Worm (Caenorhabditis elegans) whole organism, L4 larva: ENCODE results near the gene ceh-18.
A peak's percentile ranks its signal among the peaks of the same experiment; 100 is the strongest.

ENCODE experiments used
- T20F7.1 ChIP-seq: fragments of 200-800 bp; sonication (Bioruptor generic); optimal IDR thresholded peaks from 2 replicates; lab custom pipeline; 2018; ENCODE audit warnings: mild to moderate bottlenecking, missing genetic modification characterization, missing compliant biosample characterization
- Y5F2A.4 ChIP-seq: fragments of 200-800 bp; sonication (Bioruptor generic); optimal IDR thresholded peaks from 2 replicates; lab custom pipeline; 2018; ENCODE audit warnings: mild to moderate bottlenecking, missing genetic modification characterization, missing compliant biosample characterization
- ZK546.5 ChIP-seq, 2 experiments: sonication (generic microtip); optimal IDR thresholded peaks; 2 replicates each; lab custom pipeline; 2017; ENCODE audit warnings: missing biosample characterization in 2 of 2, missing genetic modification characterization in 2 of 2
- aly-2 ChIP-seq: sonication (generic microtip); optimal IDR thresholded peaks from 2 replicates; lab custom pipeline; 2018; ENCODE audit warnings: missing biosample characterization, missing genetic modification characterization
- ceh-82 ChIP-seq: sonication (generic microtip); optimal IDR thresholded peaks from 2 replicates; lab custom pipeline; 2017; ENCODE audit warnings: missing biosample characterization, missing genetic modification characterization
- daf-16 ChIP-seq, 3 experiments: sonication (generic microtip); optimal IDR thresholded peaks; 2 replicates each; lab custom pipeline; 2016 to 2017; ENCODE audit warnings: missing genetic modification characterization in 3 of 3, missing genetic modification reagents in 3 of 3, mild to moderate bottlenecking in 2 of 3, missing compliant biosample characterization in 2 of 3, missing biosample characterization in 1 of 3, moderate library complexity in 1 of 3
- daf-8 ChIP-seq: fragments of 200-800 bp; sonication (Bioruptor generic); IDR thresholded peaks from 2 replicates; pipeline ENCODE4 v1.3.6; 2022; ENCODE audit warnings: missing genetic modification characterization, missing compliant biosample characterization
- dmd-6 ChIP-seq: fragments of 200-800 bp; sonication (Bioruptor generic); IDR thresholded peaks from 2 replicates; pipeline ENCODE4 v1.3.6; 2022; ENCODE audit warnings: missing genetic modification reagents, missing genetic modification characterization, missing compliant biosample characterization
- duxl-1 ChIP-seq: sonication (generic microtip); optimal IDR thresholded peaks from 2 replicates; lab custom pipeline; 2016; ENCODE audit warnings: mild to moderate bottlenecking, missing genetic modification characterization, moderate library complexity, missing compliant biosample characterization; ENCODE audit not compliant: poor library complexity
- egl-27 ChIP-seq: sonication (generic microtip); optimal IDR thresholded peaks from 3 replicates; lab custom pipeline; 2017; ENCODE audit warnings: missing biosample characterization, missing genetic modification reagents, missing genetic modification characterization
- hif-1 ChIP-seq, 2 experiments: sonication (generic microtip); optimal IDR thresholded peaks; 2 replicates each; lab custom pipeline; 2016 to 2017; ENCODE audit warnings: missing compliant biosample characterization in 2 of 2, missing genetic modification characterization in 2 of 2, missing genetic modification reagents in 2 of 2, missing genotype in 2 of 2, mild to moderate bottlenecking in 1 of 2
- hlh-11 ChIP-seq: fragments of 200-800 bp; sonication (Bioruptor generic); optimal IDR thresholded peaks from 2 replicates; lab custom pipeline; 2018; ENCODE audit warnings: mild to moderate bottlenecking, missing genetic modification characterization, missing compliant biosample characterization
- hlh-30 ChIP-seq: sonication (generic microtip); optimal IDR thresholded peaks from 2 replicates; lab custom pipeline; 2017; ENCODE audit warnings: antibody characterized with exemption, mild to moderate bottlenecking, missing genetic modification characterization, missing compliant biosample characterization; ENCODE audit not compliant: insufficient read depth
- lim-7 ChIP-seq: fragments of 200-800 bp; sonication (Bioruptor generic); IDR thresholded peaks from 2 replicates; pipeline ENCODE4 v1.3.6; 2022; ENCODE audit warnings: missing genetic modification characterization, missing compliant biosample characterization
- lin-13 ChIP-seq: fragments of 150-350 bp; optimal IDR thresholded peaks from 2 replicates; lab custom pipeline; 2014; ENCODE audit warnings: missing biosample characterization, missing genetic modification reagents, missing genetic modification characterization
- lin-29 ChIP-seq: fragments of 200-800 bp; sonication (Bioruptor generic); IDR thresholded peaks from 2 replicates; pipeline ENCODE4 v1.3.6; 2022; ENCODE audit warnings: missing genetic modification reagents, missing genetic modification characterization, missing compliant biosample characterization
- lin-38 ChIP-seq: fragments of 200-800 bp; sonication (Bioruptor generic); IDR thresholded peaks from 2 replicates; pipeline ENCODE4 v1.3.6; 2022; ENCODE audit warnings: missing genetic modification reagents, missing genetic modification characterization, missing compliant biosample characterization
- lir-3 ChIP-seq: sonication (generic microtip); optimal IDR thresholded peaks from 2 replicates; lab custom pipeline; 2016; ENCODE audit warnings: mild to moderate bottlenecking, missing genetic modification characterization, missing compliant biosample characterization
- madf-9 ChIP-seq: fragments of 200-800 bp; sonication (Bioruptor generic); conservative IDR thresholded peaks from 2 replicates; pipeline ENCODE4 v1.3.6; 2022; ENCODE audit warnings: missing genetic modification reagents, missing genetic modification characterization, missing compliant biosample characterization
- mdt-29 ChIP-seq: fragments of 200-800 bp; sonication (Bioruptor generic); IDR thresholded peaks from 2 replicates; pipeline ENCODE4 v1.3.6; 2022; ENCODE audit warnings: missing genetic modification reagents, missing genetic modification characterization, missing compliant biosample characterization
- mep-1 ChIP-seq: fragments of 150-350 bp; sonication (generic microtip); optimal IDR thresholded peaks from 3 replicates; lab custom pipeline; 2014; ENCODE audit warnings: missing biosample characterization, missing genetic modification characterization
- nhr-111 ChIP-seq: fragments of 200-800 bp; sonication (Bioruptor generic); optimal IDR thresholded peaks from 2 replicates; lab custom pipeline; 2018; ENCODE audit warnings: mild to moderate bottlenecking, missing genetic modification characterization, missing compliant biosample characterization
- nhr-25 ChIP-seq: sonication (generic microtip); optimal IDR thresholded peaks from 2 replicates; lab custom pipeline; 2017; ENCODE audit warnings: missing genetic modification characterization, mild to moderate bottlenecking, missing compliant biosample characterization, antibody characterized with exemption, moderate library complexity, borderline replicate concordance; ENCODE audit not compliant: insufficient read depth
- nhr-28 ChIP-seq: fragments of 150-350 bp; optimal IDR thresholded peaks from 2 replicates; lab custom pipeline; 2014; ENCODE audit warnings: missing biosample characterization, missing genetic modification characterization
- nhr-41 ChIP-seq: fragments of 200-800 bp; sonication (Bioruptor generic); IDR thresholded peaks from 2 replicates; pipeline ENCODE4 v1.3.6; 2022; ENCODE audit warnings: missing genetic modification reagents, missing genetic modification characterization, missing compliant biosample characterization
- nhr-6 ChIP-seq: fragments of 150-350 bp; optimal IDR thresholded peaks from 2 replicates; lab custom pipeline; 2014; ENCODE audit warnings: missing biosample characterization, missing genetic modification characterization
- nhr-76 ChIP-seq: fragments of 150-350 bp; optimal IDR thresholded peaks from 2 replicates; lab custom pipeline; 2014; ENCODE audit warnings: missing biosample characterization, missing genetic modification characterization
- pha-4 ChIP-seq, 2 experiments: fragments of 150-350 bp in 1 of 2; fragments of 200-800 bp in 1 of 2; sonication (Bioruptor generic) in 1 of 2; IDR thresholded peaks in 1 of 2; optimal IDR thresholded peaks in 1 of 2; 2 replicates each; pipeline versions ENCODE4 v1.3.6 to Lab custom; 2014 to 2022; ENCODE audit warnings: missing genetic modification characterization in 2 of 2, missing genetic modification reagents in 2 of 2, missing biosample characterization in 1 of 2, missing compliant biosample characterization in 1 of 2
- pqm-1 ChIP-seq: sonication (generic microtip); optimal IDR thresholded peaks from 2 replicates; lab custom pipeline; 2017; ENCODE audit warnings: missing biosample characterization, missing genetic modification characterization
- set-16 ChIP-seq: fragments of 200-800 bp; sonication (Bioruptor generic); IDR thresholded peaks from 2 replicates; pipeline ENCODE4 v1.3.6; 2022; ENCODE audit warnings: missing genetic modification reagents, missing genetic modification characterization, missing compliant biosample characterization
- skn-1 ChIP-seq: fragments of 150-350 bp; optimal IDR thresholded peaks from 2 replicates; lab custom pipeline; 2014; ENCODE audit warnings: missing biosample characterization, missing genetic modification characterization
- snpc-4 ChIP-seq: fragments of 150-350 bp; optimal IDR thresholded peaks from 2 replicates; lab custom pipeline; 2014; ENCODE audit warnings: missing biosample characterization, missing genetic modification characterization
- unc-39 ChIP-seq: sonication (generic microtip); optimal IDR thresholded peaks from 2 replicates; lab custom pipeline; 2017; ENCODE audit warnings: missing biosample characterization, missing genetic modification characterization
- zfp-3 ChIP-seq: fragments of 200-800 bp; sonication (Bioruptor generic); conservative IDR thresholded peaks from 2 replicates; pipeline ENCODE4 v1.3.6; 2022; ENCODE audit warnings: missing genetic modification reagents, missing genetic modification characterization, missing compliant biosample characterization
- zip-2 ChIP-seq: fragments of 150-350 bp; optimal IDR thresholded peaks from 2 replicates; lab custom pipeline; 2014; ENCODE audit warnings: missing biosample characterization, missing genetic modification characterization
- ztf-7 ChIP-seq: fragments of 150-350 bp; optimal IDR thresholded peaks from 2 replicates; lab custom pipeline; 2014; ENCODE audit warnings: missing biosample characterization, missing genetic modification characterization

Gene ceh-18

ce11 chrX:3798288-3798687 lies 59.3 kb downstream of the ceh-18 start:
- TF ChIP-seq ZK546.5 (tag; optimal IDR thresholded peaks at IDR 0.05; lab: Kevin White, UChicago) (no peak), nhr-111 (GFP tag; lab: Kevin White, UChicago) (no peak), Y5F2A.4 (GFP tag; lab: Kevin White, UChicago) (no peak), set-16 (GFP tag; lab: Robert Waterston, UW) (peak; percentile 64)

DNA sequence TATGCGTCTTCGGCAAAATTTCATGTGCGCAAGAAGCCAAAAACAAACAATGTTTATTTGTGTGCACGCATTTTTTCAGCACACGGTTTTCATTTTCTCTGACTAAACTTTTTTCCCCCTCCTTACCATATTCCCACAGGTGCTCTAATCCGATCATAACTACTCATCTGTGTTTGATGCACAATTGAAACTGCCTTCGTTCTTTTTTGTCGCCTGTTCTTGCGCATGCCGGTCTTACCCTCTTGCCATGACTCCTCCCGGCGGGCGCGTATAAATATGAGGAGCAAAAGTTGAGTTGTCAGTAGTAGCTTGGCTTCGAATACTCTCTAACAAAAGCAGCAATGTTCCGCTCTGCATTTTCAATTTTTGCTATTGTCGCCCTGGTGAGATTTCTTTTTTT lies 59.7 kb downstream of the ceh-18 start, which contains the start of gene abu-10:
TSS of gene abu-10 (plus strand) at position 301 of the 400 bp plus-strand sequence.
- TF ChIP-seq ztf-7 (tag; lab: Kevin White, UChicago) (no peak), aly-2 (no peak), hlh-30 (tag; lab: Kevin White, UChicago) (no peak), dmd-6 (GFP tag; lab: Robert Waterston, UW) (no peak), skn-1 (no peak), mdt-29 (GFP tag; lab: Robert Waterston, UW) (no peak), nhr-28 (no peak), lin-38 (GFP tag; lab: Robert Waterston, UW) (no peak), lin-13 (GFP tag; lab: Kevin White, UChicago) (no peak), nhr-41 (GFP tag; lab: Robert Waterston, UW) (no peak), ceh-82 (tag; lab: Kevin White, UChicago) (no peak), mep-1 (tag; lab: Kevin White, UChicago) (no peak), unc-39 (tag; lab: Kevin White, UChicago) (no peak), nhr-111 (GFP tag; lab: Kevin White, UChicago) (no peak), pha-4 (GFP tag; IDR thresholded peaks at IDR 0.05; lab: Robert Waterston, UW) (no peak), pha-4 (tag; optimal IDR thresholded peaks at IDR 0.05; lab: Kevin White, UChicago) (no peak), lim-7 (GFP tag; lab: Robert Waterston, UW) (no peak), duxl-1 (tag; lab: Kevin White, UChicago) (no peak)

ce11 chrX:3795642-3796041 lies 62.0 kb downstream of the ceh-18 start, which contains the start of gene F35A5.5:
Gene F35A5.5 (minus strand): TSS chrX:3795742.
- TF ChIP-seq duxl-1 (tag; lab: Kevin White, UChicago) = no peak
- TF ChIP-seq unc-39 (tag; lab: Kevin White, UChicago) = no peak
- no peak for TF ChIP-seq hlh-11
- no peak for TF ChIP-seq lin-29
- TF ChIP-seq madf-9 (GFP tag; lab: Robert Waterston, UW) = no peak
- TF ChIP-seq zip-2 (tag; lab: Kevin White, UChicago) = no peak
- no peak for TF ChIP-seq zfp-3 (GFP tag; lab: Robert Waterston, UW)
- no peak for TF ChIP-seq lir-3
- no peak for TF ChIP-seq pqm-1 (tag; lab: Kevin White, UChicago)
- TF ChIP-seq nhr-25 (tag; lab: Kevin White, UChicago) = no peak
- TF ChIP-seq daf-16 (GFP tag; optimal IDR thresholded peaks at IDR 0.05; lab: Kevin White, UChicago) = no peak
- no peak for TF ChIP-seq daf-16 (tag; optimal IDR thresholded peaks at IDR 0.05; lab: Kevin White, UChicago)
- no peak for TF ChIP-seq T20F7.1 (GFP tag; lab: Kevin White, UChicago)
- TF ChIP-seq hlh-30 (tag; lab: Kevin White, UChicago) = no peak
- no peak for TF ChIP-seq aly-2
- no peak for TF ChIP-seq daf-8 (GFP tag; lab: Robert Waterston, UW)
- no peak for TF ChIP-seq snpc-4 (tag; lab: Kevin White, UChicago)
- no peak for TF ChIP-seq nhr-76 (tag; lab: Kevin White, UChicago)
- no peak for TF ChIP-seq hif-1 (tag; optimal IDR thresholded peaks at IDR 0.05; lab: Kevin White, UChicago)
- no peak for TF ChIP-seq nhr-6 (tag; lab: Kevin White, UChicago)
- no peak for TF ChIP-seq egl-27 (tag; lab: Kevin White, UChicago)
